Worm (Caenorhabditis elegans): ENCODE data around the gene F10E7.5.
A peak's percentile ranks its signal among the peaks of the same experiment; 100 is the strongest.
"Not testable (repeated sequence)": the region's sequence is repeated elsewhere in the genome, so short reads cannot be mapped to it uniquely, and the experiment has no call there.

Gene F10E7.5

DNA sequence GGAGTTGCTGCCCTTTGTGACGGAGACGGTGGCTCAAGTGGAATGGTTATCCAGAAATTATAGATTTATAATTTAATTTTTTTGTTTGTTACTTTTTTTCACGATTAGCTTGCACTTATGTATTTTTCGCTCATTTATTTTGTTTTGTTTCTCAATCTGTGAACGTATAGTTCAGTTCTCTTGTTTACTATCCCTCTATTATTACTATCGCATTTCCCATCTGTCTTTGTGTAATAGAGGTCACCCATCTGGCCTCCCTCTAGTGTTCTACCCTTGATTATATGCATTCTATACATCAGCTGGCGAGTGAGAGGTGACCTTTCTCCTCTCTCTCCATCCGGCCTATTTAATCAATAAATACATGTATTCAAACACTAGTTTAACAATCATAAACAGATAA, 27.8 kb upstream of the F10E7.5 start, which contains the start of the genes T02G5.14 and T02G5.15:
Gene T02G5.14 (plus strand): TSS at position 301 of the 400 bp plus-strand sequence.
Gene T02G5.15 (plus strand): TSS at position 301 of the 400 bp plus-strand sequence.
- TF ChIP-seq ztf-3 (GFP tag; optimal IDR thresholded peaks at IDR 0.05); F57C9.4 (tag; optimal IDR thresholded peaks at IDR 0.05); hlh-26 (GFP tag; conservative IDR thresholded peaks at IDR 0.05): not testable (repeated sequence)

ce11 chrII:7088283-7088682, 23.5 kb upstream of the F10E7.5 start:
- TF ChIP-seq madf-8 (GFP tag; conservative IDR thresholded peaks at IDR 0.05), result peak; percentile 54
- TF ChIP-seq madf-6 (GFP tag; IDR thresholded peaks at IDR 0.05), result peak; percentile 73

DNA sequence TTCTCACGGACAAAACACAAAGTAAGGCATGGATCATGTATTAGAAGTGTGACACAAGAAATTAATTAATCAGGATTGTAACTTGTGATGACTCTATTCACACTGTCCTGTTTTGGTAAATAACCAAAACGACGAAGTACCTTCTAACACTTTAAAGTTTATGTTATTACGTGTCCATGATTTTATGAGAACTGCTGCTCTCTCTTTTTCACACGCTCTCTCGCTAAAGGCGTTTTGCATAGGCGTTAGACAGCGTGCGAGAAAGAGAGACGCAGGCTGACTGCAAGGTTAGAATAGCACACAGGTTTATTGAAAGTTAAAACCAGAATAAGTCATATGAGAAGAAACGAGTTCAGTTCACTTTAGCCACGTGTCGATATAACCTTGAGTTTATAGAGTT, 21.7 kb upstream of the F10E7.5 start:
- TF ChIP-seq hmg-1.2 (GFP tag; IDR thresholded peaks at IDR 0.05), result peak; percentile 84
- no peak for TF ChIP-seq snpc-3.4 (tag; optimal IDR thresholded peaks at IDR 0.05)
- no peak for TF ChIP-seq mes-4 (tag; optimal IDR thresholded peaks at IDR 0.05)
- no peak for TF ChIP-seq hmg-20 (GFP tag; IDR thresholded peaks at IDR 0.05)
- no peak for TF ChIP-seq ztf-3 (GFP tag; optimal IDR thresholded peaks at IDR 0.05)
- TF ChIP-seq F37B4.10 (GFP tag; IDR thresholded peaks at IDR 0.05), result no peak

ce11 chrII:7090852-7091251, 20.9 kb upstream of the F10E7.5 start:
- TF ChIP-seq aptf-2 (GFP tag; conservative IDR thresholded peaks at IDR 0.05) (no peak), F49E8.2 (tag; optimal IDR thresholded peaks at IDR 0.05; ENCODE audit: insufficient read depth) (no peak), madf-6 (GFP tag; IDR thresholded peaks at IDR 0.05) (no peak), ztf-6 (GFP tag; IDR thresholded peaks at IDR 0.05) (no peak), Y95B8A.8 (GFP tag; IDR thresholded peaks at IDR 0.05) (no peak), T07F8.4 (tag; optimal IDR thresholded peaks at IDR 0.05) (no peak), attf-3 (GFP tag; conservative IDR thresholded peaks at IDR 0.05) (no peak), ztf-28 (GFP tag; IDR thresholded peaks at IDR 0.05) (no peak), F33H1.4 (GFP tag; IDR thresholded peaks at IDR 0.05) (no peak), dox-1 (GFP tag; IDR thresholded peaks at IDR 0.05) (no peak), madf-3 (GFP tag; IDR thresholded peaks at IDR 0.05) (no peak), repo-1 (tag; optimal IDR thresholded peaks at IDR 0.05) (no peak), ama-1 (optimal IDR thresholded peaks at IDR 0.05) (no peak), ama-1 (GFP tag; optimal IDR thresholded peaks at IDR 0.05) (no peak), snpc-3.4 (tag; optimal IDR thresholded peaks at IDR 0.05) (no peak)

DNA sequence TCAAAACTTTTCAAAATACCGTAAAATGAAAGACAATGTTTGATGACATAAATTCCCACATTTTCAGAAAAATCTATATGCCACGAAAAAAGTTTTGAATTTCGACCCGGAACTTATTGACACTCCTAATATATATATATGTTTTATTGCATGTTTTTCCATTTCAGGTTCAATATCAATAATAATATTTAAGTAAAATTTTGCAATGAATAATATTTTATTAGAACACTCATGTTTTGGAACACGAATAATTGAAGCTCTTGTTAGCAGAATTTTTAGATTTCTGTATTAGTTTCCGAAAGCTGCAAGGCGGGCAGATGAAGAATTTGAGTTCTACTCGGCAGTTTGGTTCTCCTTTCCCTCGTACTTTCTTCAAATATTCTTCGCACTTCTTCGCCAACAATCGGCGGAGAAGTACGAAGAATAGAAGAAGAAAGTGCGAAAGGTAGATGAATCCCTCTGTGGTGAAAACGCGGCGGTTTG, 18.4 kb upstream of the F10E7.5 start, which contains the start of gene T02G5.3:
Gene T02G5.3 (plus strand): TSS at position 51 of the 483 bp plus-strand sequence.
- TF ChIP-seq hsf-1 (GFP tag; IDR thresholded peaks at IDR 0.05) (no peak), F49E8.2 (tag; optimal IDR thresholded peaks at IDR 0.05; ENCODE audit: insufficient read depth) (no peak), C06A6.2 (GFP tag; conservative IDR thresholded peaks at IDR 0.05) (no peak), lin-35 (GFP tag; optimal IDR thresholded peaks at IDR 0.05) (no peak), snpc-3.4 (tag; optimal IDR thresholded peaks at IDR 0.05) (no peak), ceh-27 (GFP tag; optimal IDR thresholded peaks at IDR 0.05) (no peak), F52B5.7 (tag; optimal IDR thresholded peaks at IDR 0.05) (no peak), him-1 (tag; optimal IDR thresholded peaks at IDR 0.05) (no peak), atf-7 (tag; optimal IDR thresholded peaks at IDR 0.05) (no peak), rcor-1 (GFP tag; IDR thresholded peaks at IDR 0.05) (no peak), K11D2.4 (GFP tag; IDR thresholded peaks at IDR 0.05) (no peak), hrde-1 (tag; optimal IDR thresholded peaks at IDR 0.05; ENCODE audit: borderline replicate concordance) (no peak), lir-1 (GFP tag; conservative IDR thresholded peaks at IDR 0.05) (no peak), tbx-9 (tag; optimal IDR thresholded peaks at IDR 0.05; ENCODE audit: borderline replicate concordance) (no peak), athp-1 (tag; optimal IDR thresholded peaks at IDR 0.05) (no peak), lag-1 (GFP tag; IDR thresholded peaks at IDR 0.05) (no peak), hlh-26 (GFP tag; conservative IDR thresholded peaks at IDR 0.05) (no peak)

Measured in whole organism, young adult.